Fruit fly (Drosophila melanogaster) whole organism, prepupa: Measurements from ENCODE around the gene slow.

Experiments used
- CG10631 ChIP-seq: fragments of 200-800 bp; sonication (Bioruptor generic); optimal IDR thresholded peaks from 2 replicates; lab custom pipeline; 2016; ENCODE audit warnings: missing biosample characterization, missing genetic modification characterization
- CG11902 ChIP-seq: fragments of 200-800 bp; sonication (Bioruptor generic); optimal IDR thresholded peaks from 3 replicates; lab custom pipeline; 2016; ENCODE audit warnings: missing biosample characterization, missing genetic modification characterization
- CG16779 ChIP-seq: fragments of 200-800 bp; sonication (Bioruptor generic); optimal IDR thresholded peaks from 3 replicates; lab custom pipeline; 2017; ENCODE audit warnings: missing biosample characterization, mild to moderate bottlenecking, missing genetic modification characterization
- CG3919 ChIP-seq: fragments of 200-800 bp; sonication (Bioruptor generic); optimal IDR thresholded peaks from 3 replicates; lab custom pipeline; 2016; ENCODE audit warnings: missing biosample characterization, missing genetic modification characterization
- CG4318 ChIP-seq: fragments of 200-800 bp; sonication (Bioruptor generic); optimal IDR thresholded peaks from 3 replicates; lab custom pipeline; 2017; ENCODE audit warnings: missing biosample characterization, mild to moderate bottlenecking, missing genetic modification characterization
- Eip75B ChIP-seq: fragments of 200-800 bp; sonication (Bioruptor generic); optimal IDR thresholded peaks from 3 replicates; lab custom pipeline; 2016; ENCODE audit warnings: missing biosample characterization, missing genetic modification characterization
- Gug ChIP-seq: fragments of 200-800 bp; sonication (Bioruptor generic); IDR thresholded peaks from 2 replicates; pipeline ENCODE4 v1.3.6; 2022; ENCODE audit warnings: missing biosample characterization, missing genetic modification characterization
- Sox15 ChIP-seq: fragments of 200-800 bp; sonication (Bioruptor generic); optimal IDR thresholded peaks from 3 replicates; lab custom pipeline; 2016; ENCODE audit warnings: missing biosample characterization, missing genetic modification characterization
- cyc ChIP-seq: fragments of 200-800 bp; sonication (Bioruptor generic); optimal IDR thresholded peaks from 3 replicates; lab custom pipeline; 2016; ENCODE audit warnings: missing biosample characterization, missing genetic modification characterization
- net ChIP-seq: fragments of 200-800 bp; sonication (Bioruptor generic); optimal IDR thresholded peaks from 3 replicates; lab custom pipeline; 2016; ENCODE audit warnings: missing biosample characterization, missing genetic modification characterization
- svp ChIP-seq: fragments of 200-800 bp; sonication (Bioruptor generic); peaks from one replicate; lab custom pipeline; 2016; ENCODE audit warnings: missing biosample characterization, missing genetic modification characterization

DNA sequence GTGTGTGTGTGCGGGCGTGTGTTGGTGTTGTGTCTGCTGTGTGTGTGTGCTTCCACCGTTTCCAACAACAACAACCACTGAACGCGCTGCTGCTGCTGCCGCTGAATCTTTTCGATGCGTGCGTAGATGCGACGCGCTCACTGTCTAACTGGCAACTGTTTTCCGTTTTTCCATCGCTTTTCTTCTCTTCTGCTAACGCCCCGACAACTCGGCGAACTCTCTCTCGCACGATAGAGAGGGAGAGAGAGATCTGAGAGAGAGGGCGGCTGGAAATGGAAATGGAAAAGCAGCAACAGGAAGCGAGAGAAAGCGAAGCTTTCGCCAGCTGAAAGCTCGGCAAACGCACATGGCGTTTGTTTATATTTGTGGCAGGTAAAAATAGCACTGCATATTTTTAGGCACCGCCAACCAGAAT lies 4.0 kb upstream of the slow start, which contains the start of gene DopEcR:
- TF ChIP-seq CG3919 (GFP tag; lab: Kevin White, UChicago): peak; percentile 11
- TF ChIP-seq Eip75B (GFP tag; lab: Kevin White, UChicago): peak; percentile 36
- TF ChIP-seq cyc (GFP tag; lab: Kevin White, UChicago): no peak
- no peak for TF ChIP-seq svp
- no peak for TF ChIP-seq CG16779 (tag; lab: Kevin White, UChicago)
- TF ChIP-seq Gug (GFP tag; lab: Robert Waterston, UW): no peak
- no peak for TF ChIP-seq CG10631 (GFP tag; lab: Kevin White, UChicago)
- TF ChIP-seq CG11902 (GFP tag; lab: Kevin White, UChicago): no peak
- TF ChIP-seq CG4318 (GFP tag; lab: Kevin White, UChicago): no peak
- no peak for TF ChIP-seq net (GFP tag; lab: Kevin White, UChicago)
- no peak for TF ChIP-seq Sox15 (GFP tag; lab: Kevin White, UChicago)
